Worm (Caenorhabditis elegans): Measurements from ENCODE around the gene nas-18.

DNA sequence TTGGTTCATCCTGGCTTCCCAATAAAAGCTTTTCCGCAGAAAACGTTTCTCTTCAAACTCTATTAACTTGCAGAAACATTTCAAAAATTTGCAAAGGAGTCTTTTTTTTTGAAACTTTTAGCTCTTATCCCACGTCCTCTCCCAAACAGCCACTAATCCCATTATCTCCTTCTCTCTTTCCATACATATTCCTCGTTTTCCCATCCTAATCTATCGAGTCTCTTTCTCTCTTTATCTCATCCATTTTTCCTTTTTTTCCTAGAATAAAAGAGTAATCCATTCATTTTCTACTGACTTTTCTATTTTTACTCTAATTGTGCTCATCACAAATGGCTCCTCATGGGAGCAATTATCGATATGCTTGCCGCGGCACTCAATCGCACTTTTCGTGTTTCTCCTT, 32.5 kb downstream of the nas-18 start:
- no peak for TF ChIP-seq flt-1 (GFP tag; IDR thresholded peaks at IDR 0.05)
- no peak for TF ChIP-seq ztf-23 (GFP tag; IDR thresholded peaks at IDR 0.05)
- TF ChIP-seq tab-1 (GFP tag; IDR thresholded peaks at IDR 0.05): no peak
- TF ChIP-seq med-1 (GFP tag; optimal IDR thresholded peaks at IDR 0.05; ENCODE audit: insufficient read depth): no peak
- TF ChIP-seq cog-1 (tag; optimal IDR thresholded peaks at IDR 0.05): no peak
- TF ChIP-seq klf-2 (GFP tag; conservative IDR thresholded peaks at IDR 0.05): no peak
- TF ChIP-seq T22C8.4 (GFP tag; IDR thresholded peaks at IDR 0.05): no peak

Data from whole organism, midembryonic.